Fruit fly (Drosophila melanogaster): ENCODE data around the gene CG12590.
A peak's percentile ranks its signal among the peaks of the same experiment; 100 is the strongest.

Gene CG12590

DNA sequence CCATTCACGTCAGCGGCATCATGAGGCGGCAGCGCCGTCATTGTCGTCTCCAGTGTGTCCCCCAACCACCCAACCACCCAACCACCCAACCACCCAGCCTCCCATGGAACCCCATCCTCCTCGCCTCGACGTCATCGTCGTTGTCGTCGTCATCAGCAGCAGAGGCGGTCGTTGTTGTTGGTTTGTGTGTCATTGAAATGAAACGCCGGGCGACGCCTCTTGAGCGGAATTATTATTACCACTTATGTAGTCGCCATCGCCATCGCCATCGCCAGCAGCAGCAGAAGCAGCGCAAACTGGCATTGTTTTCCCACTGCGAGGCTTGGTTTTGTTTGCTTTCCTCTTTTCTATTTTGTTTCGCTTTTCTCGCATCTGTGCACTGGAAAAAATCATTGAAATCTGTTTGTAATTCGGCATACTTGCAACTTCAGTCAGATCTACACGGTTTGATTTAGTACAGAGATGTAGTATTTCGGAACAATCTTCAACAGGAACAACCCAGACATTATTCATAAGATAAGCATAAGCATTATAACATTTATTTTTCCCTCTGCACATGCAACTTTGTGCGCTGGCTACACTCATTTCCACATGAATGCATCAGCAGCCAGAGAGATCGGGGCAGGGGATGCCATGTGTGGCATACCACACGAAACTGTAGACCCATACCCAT lies 46.5 kb upstream of the CG12590 start (continued):
- peak; percentile 90 for TF ChIP-seq CG9437 (GFP tag; optimal IDR thresholded peaks at IDR 0.05)
- no peak for TF ChIP-seq Doc3 (GFP tag; IDR thresholded peaks at IDR 0.05; ENCODE audit: partially characterized antibody)
- peak; percentile 50 for TF ChIP-seq CG6854 (GFP tag; optimal IDR thresholded peaks at IDR 0.05)
- TF ChIP-seq CG10321 (GFP tag; IDR thresholded peaks at IDR 0.05), result 0 out of 2 replicates have a peak, but pooled peaks have one; percentile 6
- no peak for TF ChIP-seq CG34376 (GFP tag; optimal IDR thresholded peaks at IDR 0.05)
- peak; percentile 95 for TF ChIP-seq PHDP (tag; optimal IDR thresholded peaks at IDR 0.05)
- no peak for TF ChIP-seq mirr (GFP tag; optimal IDR thresholded peaks at IDR 0.05)
- peak; percentile 95 for TF ChIP-seq CG34422 (GFP tag; IDR thresholded peaks at IDR 0.05)
- TF ChIP-seq CG17186 (GFP tag; optimal IDR thresholded peaks at IDR 0.05), result peak; percentile 97
- peak; percentile 96 for TF ChIP-seq Rx (GFP tag; IDR thresholded peaks at IDR 0.05)
- peak; percentile 86 for TF ChIP-seq CG7357 (GFP tag; IDR thresholded peaks at IDR 0.05)
- TF ChIP-seq Jarid2 (GFP tag; optimal IDR thresholded peaks at IDR 0.05), result peak; percentile 81
- TF ChIP-seq Kr (GFP tag; optimal IDR thresholded peaks at IDR 0.05), result peak; percentile 95
- peak; percentile 97 for TF ChIP-seq psq (GFP tag; optimal IDR thresholded peaks at IDR 0.05)
- peak; percentile 97 for TF ChIP-seq Awh (GFP tag; IDR thresholded peaks at IDR 0.05)
- TF ChIP-seq Sox102F (GFP tag; optimal IDR thresholded peaks at IDR 0.05), result peak; percentile 99
- TF ChIP-seq CG3281 (GFP tag; optimal IDR thresholded peaks at IDR 0.05), result peak; percentile 51
- peak; percentile 93 for TF ChIP-seq CG4854 (GFP tag; optimal IDR thresholded peaks at IDR 0.05)
- TF ChIP-seq ind (GFP tag; optimal IDR thresholded peaks at IDR 0.05), result peak; percentile 93
- TF ChIP-seq cwo (GFP tag; optimal IDR thresholded peaks at IDR 0.05), result peak; percentile 64
- peak; percentile 77 for TF ChIP-seq Fer1 (GFP tag; optimal IDR thresholded peaks at IDR 0.05)
- TF ChIP-seq tin (GFP tag; optimal IDR thresholded peaks at IDR 0.05), result peak; percentile 98
- TF ChIP-seq CG10543 (GFP tag; optimal IDR thresholded peaks at IDR 0.05), result no peak
- peak; percentile 80; the same call in 2 of the 3 replicates for TF ChIP-seq z (GFP tag; IDR thresholded peaks at IDR 0.05)
- peak; percentile 99 for TF ChIP-seq ATbp (GFP tag; optimal IDR thresholded peaks at IDR 0.05)
- peak; percentile 96 for TF ChIP-seq Neu2 (GFP tag; optimal IDR thresholded peaks at IDR 0.05; ENCODE audit: borderline replicate concordance)
- peak; percentile 99 for TF ChIP-seq Six4 (GFP tag; optimal IDR thresholded peaks at IDR 0.05)
- TF ChIP-seq al (GFP tag; IDR thresholded peaks at IDR 0.05), result no peak
- TF ChIP-seq CG2678 (tag; optimal IDR thresholded peaks at IDR 0.05), result peak; percentile 95
- TF ChIP-seq CG6175 (GFP tag; IDR thresholded peaks at IDR 0.05), result peak; percentile 66; the same call in 1 of the 3 replicates
- TF ChIP-seq cas (GFP tag; IDR thresholded peaks at IDR 0.05), result 0 out of 2 replicates have a peak, but pooled peaks have one; percentile 20
- peak; percentile 98 for TF ChIP-seq Optix (GFP tag; IDR thresholded peaks at IDR 0.05)
- TF ChIP-seq CG12942 (GFP tag; optimal IDR thresholded peaks at IDR 0.05), result peak; percentile 96
- TF ChIP-seq CG11696 (GFP tag; IDR thresholded peaks at IDR 0.05), result peak; percentile 76
- TF ChIP-seq ftz-f1 (GFP tag; optimal IDR thresholded peaks at IDR 0.05), result no peak
- TF ChIP-seq dimm (GFP tag; IDR thresholded peaks at IDR 0.05), result peak; percentile 89
- peak; percentile 21 to 56 for TF ChIP-seq insv (GFP tag; optimal IDR thresholded peaks at IDR 0.05)
- peak; percentile 98 for TF ChIP-seq CG8944 (GFP tag; optimal IDR thresholded peaks at IDR 0.05)
- TF ChIP-seq sd (tag; optimal IDR thresholded peaks at IDR 0.05), result peak; percentile 83
- TF ChIP-seq nerfin-1 (tag; optimal IDR thresholded peaks at IDR 0.05), result peak; percentile 95
- peak; percentile 74 for TF ChIP-seq Ada2b (GFP tag; IDR thresholded peaks at IDR 0.05)
- no peak for TF ChIP-seq Dll (GFP tag; IDR thresholded peaks at IDR 0.05; ENCODE audit: partially characterized antibody)
- peak; percentile 83 for TF ChIP-seq CG3163 (GFP tag; optimal IDR thresholded peaks at IDR 0.05)
- peak; percentile 99 for TF ChIP-seq zfh1 (GFP tag; IDR thresholded peaks at IDR 0.05)
- TF ChIP-seq CG10209 (GFP tag; optimal IDR thresholded peaks at IDR 0.05), result peak; percentile 97
- TF ChIP-seq CG7963 (GFP tag; IDR thresholded peaks at IDR 0.05; ENCODE audit: partially characterized antibody), result no peak
- TF ChIP-seq dati (GFP tag; IDR thresholded peaks at IDR 0.05), result peak; percentile 93
- TF ChIP-seq CG18262 (tag; optimal IDR thresholded peaks at IDR 0.05), result peak; percentile 100
- peak; percentile 96 for TF ChIP-seq CG1233 (GFP tag; optimal IDR thresholded peaks at IDR 0.05)
